Fruit fly (Drosophila melanogaster): ENCODE results near the gene vn.

DNA sequence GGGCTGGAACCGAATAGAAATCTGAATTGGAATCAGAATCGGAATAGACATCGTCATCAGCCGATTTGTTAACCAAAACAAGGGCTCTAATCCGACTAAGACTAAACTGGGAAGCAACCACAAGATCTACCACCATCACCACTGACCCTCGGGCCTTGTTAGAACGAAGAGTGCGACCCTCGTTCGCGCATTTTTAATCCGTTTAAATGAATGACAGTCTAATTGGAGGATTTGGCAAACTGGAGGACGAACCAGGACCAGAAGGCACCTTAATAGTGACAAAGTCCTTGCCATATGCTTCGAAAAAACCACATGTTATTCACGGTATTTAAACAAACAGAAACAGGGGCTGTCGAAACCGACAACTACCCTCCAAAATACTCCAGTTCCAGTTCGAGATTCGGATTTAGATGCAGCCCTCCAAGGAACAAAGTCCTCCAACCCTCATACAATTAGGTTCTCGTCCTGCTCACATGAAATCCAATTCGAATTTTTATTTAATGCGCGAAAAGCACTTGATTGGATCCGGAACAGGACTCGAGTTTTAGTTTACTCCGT lies 33.3 kb upstream of the vn start:
- no peak for TF ChIP-seq Hr38 (GFP tag; optimal IDR thresholded peaks at IDR 0.05)
- TF ChIP-seq Blimp-1 (GFP tag; optimal IDR thresholded peaks at IDR 0.05) = no peak
- TF ChIP-seq Eip75B (GFP tag; optimal IDR thresholded peaks at IDR 0.05) = no peak
- no peak for TF ChIP-seq CG11762 (GFP tag; optimal IDR thresholded peaks at IDR 0.05; ENCODE audit: insufficient read depth)
- TF ChIP-seq eg (GFP tag; IDR thresholded peaks at IDR 0.05) = no peak
- no peak for TF ChIP-seq Hr39 (GFP tag; optimal IDR thresholded peaks at IDR 0.05)
- no peak for TF ChIP-seq spab (GFP tag; optimal IDR thresholded peaks at IDR 0.05)
- no peak for TF ChIP-seq Hr4 (GFP tag; optimal IDR thresholded peaks at IDR 0.05)

Data from whole organism, prepupa.